Worm (Caenorhabditis elegans) whole organism, late embryonic: ENCODE results near the gene R09F10.8.

Experiments used
- C08G9.2 ChIP-seq: sonication (generic microtip); optimal IDR thresholded peaks from 2 replicates; lab custom pipeline; 2016; ENCODE audit warnings: mild to moderate bottlenecking, missing genetic modification characterization, moderate library complexity, missing compliant biosample characterization
- K02D7.2 ChIP-seq: sonication (generic microtip); optimal IDR thresholded peaks from 2 replicates; lab custom pipeline; 2017; ENCODE audit warnings: mild to moderate bottlenecking, missing genetic modification characterization, missing compliant biosample characterization
- T23F11.4 ChIP-seq: fragments of 200-800 bp; sonication (Bioruptor generic); optimal IDR thresholded peaks from 2 replicates; lab custom pipeline; 2018; ENCODE audit warnings: mild to moderate bottlenecking, missing genetic modification characterization, missing compliant biosample characterization
- Y22D7AL.16 ChIP-seq: sonication (generic microtip); optimal IDR thresholded peaks from 2 replicates; lab custom pipeline; 2016; ENCODE audit warnings: missing genetic modification characterization, missing compliant biosample characterization
- ahr-1 ChIP-seq: sonication (generic microtip); optimal IDR thresholded peaks from 2 replicates; lab custom pipeline; 2016; ENCODE audit warnings: missing genetic modification characterization, missing compliant biosample characterization
- ama-1 ChIP-seq: fragments of 150-350 bp; optimal IDR thresholded peaks from 2 replicates; lab custom pipeline; 2014
- ceh-19 ChIP-seq: fragments of 200-800 bp; sonication (Bioruptor generic); optimal IDR thresholded peaks from 2 replicates; lab custom pipeline; 2018; ENCODE audit warnings: mild to moderate bottlenecking, missing genetic modification characterization, missing compliant biosample characterization
- ceh-34 ChIP-seq: sonication (generic microtip); optimal IDR thresholded peaks from 2 replicates; lab custom pipeline; 2016; ENCODE audit warnings: mild to moderate bottlenecking, missing genetic modification characterization, missing compliant biosample characterization
- ceh-48 ChIP-seq: sonication (generic microtip); optimal IDR thresholded peaks from 2 replicates; lab custom pipeline; 2016; ENCODE audit warnings: missing genetic modification characterization, inconsistent platforms, missing compliant biosample characterization
- ceh-6 ChIP-seq: fragments of 200-800 bp; sonication (Bioruptor generic); optimal IDR thresholded peaks from 2 replicates; lab custom pipeline; 2018; ENCODE audit warnings: mild to moderate bottlenecking, missing genetic modification characterization, missing compliant biosample characterization
- ceh-9 ChIP-seq: sonication (generic microtip); optimal IDR thresholded peaks from 2 replicates; lab custom pipeline; 2016; ENCODE audit warnings: mild to moderate bottlenecking, missing genetic modification characterization, inconsistent platforms, missing compliant biosample characterization
- che-1 ChIP-seq: sonication (generic microtip); optimal IDR thresholded peaks from 2 replicates; lab custom pipeline; 2016; ENCODE audit warnings: mild to moderate bottlenecking, missing genetic modification characterization, missing compliant biosample characterization
- dve-1 ChIP-seq: sonication (generic microtip); optimal IDR thresholded peaks from 2 replicates; lab custom pipeline; 2017; ENCODE audit warnings: antibody characterized with exemption, mild to moderate bottlenecking, missing genetic modification characterization, missing compliant biosample characterization
- elt-4 ChIP-seq: sonication (generic microtip); optimal IDR thresholded peaks from 2 replicates; lab custom pipeline; 2016; ENCODE audit warnings: missing genetic modification characterization, missing compliant biosample characterization
- ets-4 ChIP-seq: sonication (generic microtip); optimal IDR thresholded peaks from 2 replicates; lab custom pipeline; 2016; ENCODE audit warnings: missing genetic modification characterization, missing compliant biosample characterization
- eyg-1 ChIP-seq: sonication (generic microtip); optimal IDR thresholded peaks from 2 replicates; lab custom pipeline; 2016; ENCODE audit warnings: missing genotype, missing genetic modification characterization, missing compliant biosample characterization
- fkh-6 ChIP-seq: sonication (generic microtip); optimal IDR thresholded peaks from 2 replicates; lab custom pipeline; 2016; ENCODE audit warnings: missing genetic modification characterization, missing compliant biosample characterization
- gmeb-2 ChIP-seq: sonication (generic microtip); optimal IDR thresholded peaks from 2 replicates; lab custom pipeline; 2016; ENCODE audit warnings: missing genetic modification characterization, inconsistent platforms, missing compliant biosample characterization
- hlh-13 ChIP-seq: fragments of 200-800 bp; sonication (Bioruptor generic); optimal IDR thresholded peaks from 2 replicates; lab custom pipeline; 2018; ENCODE audit warnings: mild to moderate bottlenecking, missing genetic modification characterization, missing compliant biosample characterization
- hlh-30 ChIP-seq: sonication (generic microtip); optimal IDR thresholded peaks from 2 replicates; lab custom pipeline; 2017; ENCODE audit warnings: antibody characterized with exemption, missing genetic modification characterization, missing compliant biosample characterization; ENCODE audit not compliant: insufficient read depth
- hlh-6 ChIP-seq: sonication (generic microtip); optimal IDR thresholded peaks from 2 replicates; lab custom pipeline; 2016; ENCODE audit warnings: missing genotype, missing genetic modification characterization, missing compliant biosample characterization
- madf-2 ChIP-seq: sonication (generic microtip); optimal IDR thresholded peaks from 2 replicates; lab custom pipeline; 2017; ENCODE audit warnings: missing genetic modification characterization, missing compliant biosample characterization
- nhr-232 ChIP-seq: sonication (generic microtip); optimal IDR thresholded peaks from 2 replicates; lab custom pipeline; 2016; ENCODE audit warnings: missing genetic modification characterization, missing compliant biosample characterization
- npax-4 ChIP-seq: sonication (generic microtip); optimal IDR thresholded peaks from 2 replicates; lab custom pipeline; 2016; ENCODE audit warnings: missing genetic modification characterization, missing compliant biosample characterization
- odd-2 ChIP-seq: sonication (generic microtip); optimal IDR thresholded peaks from 2 replicates; lab custom pipeline; 2017; ENCODE audit warnings: antibody characterized with exemption, mild to moderate bottlenecking, missing genetic modification characterization, missing compliant biosample characterization
- pag-3 ChIP-seq: sonication (generic microtip); optimal IDR thresholded peaks from 2 replicates; lab custom pipeline; 2016; ENCODE audit warnings: missing compliant biosample characterization, missing genetic modification characterization, borderline replicate concordance
- pat-9 ChIP-seq: fragments of 200-800 bp; sonication (Bioruptor generic); optimal IDR thresholded peaks from 2 replicates; lab custom pipeline; 2018; ENCODE audit warnings: mild to moderate bottlenecking, missing genetic modification characterization, moderate library complexity, missing compliant biosample characterization
- pha-2 ChIP-seq: sonication (generic microtip); optimal IDR thresholded peaks from 2 replicates; lab custom pipeline; 2017; ENCODE audit warnings: mild to moderate bottlenecking, missing genetic modification characterization, missing compliant biosample characterization
- pros-1 ChIP-seq: fragments of 150-350 bp; optimal IDR thresholded peaks from 2 replicates; lab custom pipeline; 2014; ENCODE audit warnings: missing biosample characterization, missing genetic modification reagents, missing genetic modification characterization
- ref-2 ChIP-seq: sonication (generic microtip); optimal IDR thresholded peaks from 2 replicates; lab custom pipeline; 2016; ENCODE audit warnings: missing genetic modification characterization, missing compliant biosample characterization
- rnt-1 ChIP-seq: sonication (generic microtip); optimal IDR thresholded peaks from 2 replicates; lab custom pipeline; 2016; ENCODE audit warnings: missing genetic modification characterization, missing compliant biosample characterization
- sdc-2 ChIP-seq: sonication (generic microtip); optimal IDR thresholded peaks from 2 replicates; lab custom pipeline; 2016; ENCODE audit warnings: missing genotype, missing genetic modification characterization, missing compliant biosample characterization
- sox-4 ChIP-seq: sonication (generic microtip); optimal IDR thresholded peaks from 2 replicates; lab custom pipeline; 2017; ENCODE audit warnings: mild to moderate bottlenecking, missing genetic modification characterization, inconsistent platforms, missing compliant biosample characterization
- syd-9 ChIP-seq: sonication (generic microtip); optimal IDR thresholded peaks from 2 replicates; lab custom pipeline; 2016; ENCODE audit warnings: mild to moderate bottlenecking, missing genetic modification characterization, moderate library complexity, missing compliant biosample characterization
- tbx-2 ChIP-seq: sonication (generic microtip); optimal IDR thresholded peaks from 2 replicates; lab custom pipeline; 2016; ENCODE audit warnings: missing genetic modification characterization, missing compliant biosample characterization
- tbx-7 ChIP-seq: sonication (generic microtip); optimal IDR thresholded peaks from 2 replicates; lab custom pipeline; 2016; ENCODE audit warnings: missing genotype, missing genetic modification characterization, missing compliant biosample characterization
- ttx-3 ChIP-seq: sonication (generic microtip); optimal IDR thresholded peaks from 2 replicates; lab custom pipeline; 2016; ENCODE audit warnings: missing genetic modification reagents, missing genetic modification characterization, missing compliant biosample characterization
- unc-42 ChIP-seq: sonication (generic microtip); optimal IDR thresholded peaks from 2 replicates; lab custom pipeline; 2016; ENCODE audit warnings: missing genotype, missing genetic modification characterization, missing compliant biosample characterization
- unc-86 ChIP-seq: sonication (generic microtip); optimal IDR thresholded peaks from 2 replicates; lab custom pipeline; 2016; ENCODE audit warnings: missing genetic modification characterization, missing compliant biosample characterization
- zip-5 ChIP-seq: sonication (generic microtip); optimal IDR thresholded peaks from 2 replicates; lab custom pipeline; 2016; ENCODE audit warnings: missing genetic modification characterization, missing compliant biosample characterization

R09F10.8 gene

DNA sequence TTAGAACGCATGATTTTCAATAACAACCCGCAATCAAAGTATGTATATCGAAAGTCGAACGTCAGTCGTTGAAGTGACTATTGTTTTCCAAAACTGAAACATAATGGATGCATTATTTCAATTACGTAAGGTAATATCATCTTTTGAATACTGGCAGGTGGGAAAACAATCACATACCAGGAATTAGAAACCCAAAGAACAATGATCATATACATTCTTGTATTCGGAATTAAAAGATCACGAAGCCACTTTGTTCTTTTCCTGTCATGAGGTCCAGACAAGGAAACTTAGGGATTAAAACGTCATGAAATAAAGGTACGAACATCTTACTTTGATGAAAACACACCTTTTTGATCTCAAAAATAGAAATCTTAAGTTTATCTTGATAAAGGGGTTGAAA lies 36.1 kb upstream of the R09F10.8 start:
- TF ChIP-seq unc-42 (tag; lab: Kevin White, UChicago) (no peak), ahr-1 (tag; lab: Kevin White, UChicago) (no peak), che-1 (tag; lab: Kevin White, UChicago) (no peak)

DNA sequence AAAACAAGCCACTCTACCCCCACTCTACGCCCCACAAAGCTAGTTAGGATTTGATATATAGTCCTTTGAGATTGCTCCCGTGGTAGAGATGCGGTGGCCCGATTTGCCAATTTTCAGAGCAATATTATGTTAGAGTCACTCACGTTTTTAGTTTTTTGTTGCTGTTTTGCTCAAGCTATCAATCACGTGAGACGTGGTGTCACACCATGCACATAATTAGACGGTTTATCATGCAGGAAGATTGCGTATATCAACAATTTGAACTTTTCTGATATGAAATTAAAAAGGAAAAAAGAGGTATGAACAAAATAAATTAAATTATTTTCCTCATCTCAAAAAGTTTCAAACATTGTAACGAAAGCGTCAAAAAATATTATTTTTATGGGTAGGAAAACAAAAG lies 30.1 kb upstream of the R09F10.8 start:
- TF ChIP-seq ceh-19 (GFP tag; lab: Kevin White, UChicago): no peak
- TF ChIP-seq ref-2 (tag; lab: Kevin White, UChicago): no peak
- TF ChIP-seq pros-1 (tag; lab: Kevin White, UChicago): no peak
- no peak for TF ChIP-seq eyg-1 (tag; lab: Kevin White, UChicago)
- no peak for TF ChIP-seq ttx-3 (tag; lab: Kevin White, UChicago)
- no peak for TF ChIP-seq K02D7.2 (tag; lab: Kevin White, UChicago)

ce11 chrX:8355350-8355749 lies 29.1 kb upstream of the R09F10.8 start:
- no peak for TF ChIP-seq ceh-48
- TF ChIP-seq pha-2 (tag; lab: Kevin White, UChicago): no peak
- no peak for TF ChIP-seq pag-3
- no peak for TF ChIP-seq elt-4 (tag; lab: Kevin White, UChicago)
- no peak for TF ChIP-seq rnt-1 (tag; lab: Kevin White, UChicago)
- TF ChIP-seq sox-4 (tag; lab: Kevin White, UChicago): no peak
- no peak for TF ChIP-seq madf-2 (tag; lab: Kevin White, UChicago)
- no peak for TF ChIP-seq syd-9 (tag; lab: Kevin White, UChicago)
- TF ChIP-seq zip-5: no peak
- no peak for TF ChIP-seq fkh-6 (tag; lab: Kevin White, UChicago)
- no peak for TF ChIP-seq ceh-6 (GFP tag; lab: Kevin White, UChicago)
- no peak for TF ChIP-seq unc-86 (tag; lab: Kevin White, UChicago)
- no peak for TF ChIP-seq gmeb-2 (tag; lab: Kevin White, UChicago)
- TF ChIP-seq Y22D7AL.16: no peak
- TF ChIP-seq che-1 (tag; lab: Kevin White, UChicago): no peak
- TF ChIP-seq ets-4 (tag; lab: Kevin White, UChicago): no peak
- no peak for TF ChIP-seq npax-4 (tag; lab: Kevin White, UChicago)
- no peak for TF ChIP-seq ceh-9 (tag; lab: Kevin White, UChicago)
- TF ChIP-seq hlh-6 (tag; lab: Kevin White, UChicago): no peak
- TF ChIP-seq tbx-2 (tag; lab: Kevin White, UChicago): no peak

DNA sequence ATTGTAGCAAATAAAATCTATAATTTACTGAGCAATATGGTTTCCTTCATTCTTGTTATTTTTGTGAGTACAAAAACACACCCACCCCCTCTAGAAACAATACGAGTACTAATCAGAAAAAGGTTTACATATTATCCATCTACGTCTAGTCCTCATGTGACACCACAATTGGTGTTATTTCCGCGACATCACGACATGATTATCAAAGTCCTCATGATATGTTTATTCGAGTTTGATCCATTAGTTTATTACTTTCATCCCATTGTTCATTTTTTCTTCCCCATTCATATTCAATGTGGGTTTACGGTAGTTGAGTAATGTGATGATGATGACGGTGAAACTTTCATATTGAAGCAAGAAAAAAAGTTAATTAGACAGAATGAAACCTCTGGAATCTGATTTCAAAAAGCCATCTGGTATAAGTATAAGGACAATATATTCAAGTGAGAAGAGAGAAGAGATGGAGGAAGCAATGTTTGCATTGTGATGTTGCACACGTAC lies 28.1 kb upstream of the R09F10.8 start:
- TF ChIP-seq C08G9.2 (tag; lab: Kevin White, UChicago) (no peak), unc-86 (tag; lab: Kevin White, UChicago) (no peak), sdc-2 (tag; lab: Kevin White, UChicago) (no peak), fkh-6 (tag; lab: Kevin White, UChicago) (no peak), dve-1 (tag; lab: Kevin White, UChicago) (no peak), hlh-6 (tag; lab: Kevin White, UChicago) (no peak), hlh-30 (tag; lab: Kevin White, UChicago) (no peak), T23F11.4 (GFP tag; lab: Kevin White, UChicago) (no peak), ceh-9 (tag; lab: Kevin White, UChicago) (no peak), tbx-2 (tag; lab: Kevin White, UChicago) (no peak), npax-4 (tag; lab: Kevin White, UChicago) (no peak), ama-1 (no peak), ceh-34 (tag; lab: Kevin White, UChicago) (no peak), nhr-232 (tag; lab: Kevin White, UChicago) (no peak), pat-9 (tag; lab: Kevin White, UChicago) (no peak), odd-2 (tag; lab: Kevin White, UChicago) (no peak), tbx-7 (tag; lab: Kevin White, UChicago) (no peak), hlh-13 (GFP tag; lab: Kevin White, UChicago) (no peak)
